Fruit fly (Drosophila melanogaster): Measurements from ENCODE around the gene CG14414.

The CG14414 gene

DNA sequence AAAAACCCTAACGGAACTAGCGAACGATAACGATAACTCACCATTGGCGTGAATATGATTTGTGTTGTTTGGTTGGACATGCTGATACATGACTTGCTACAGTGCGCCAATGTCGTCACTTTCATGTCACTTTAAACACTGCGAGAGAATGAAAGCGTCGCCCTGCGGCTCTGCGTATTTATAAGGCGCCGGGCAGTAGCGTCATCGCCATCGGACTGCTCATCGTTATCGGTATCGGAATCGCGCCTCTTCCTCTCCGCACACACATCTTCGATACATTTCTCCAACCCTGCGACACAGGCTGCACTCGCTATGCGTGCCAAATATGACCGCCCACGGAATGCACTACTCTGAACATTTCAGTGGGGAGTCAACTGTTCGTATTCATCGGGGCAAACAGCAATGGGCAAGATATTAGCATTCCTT lies 22.0 kb downstream of the CG14414 start, which contains the start of gene sbm (continued):
- TF ChIP-seq D19B (GFP tag; optimal IDR thresholded peaks at IDR 0.05) (peak; percentile 18), her (GFP tag; optimal IDR thresholded peaks at IDR 0.05) (peak; percentile 28), Fer3 (tag; optimal IDR thresholded peaks at IDR 0.05) (peak; percentile 10), gce (GFP tag; IDR thresholded peaks at IDR 0.05) (no peak), CG5953 (GFP tag; IDR thresholded peaks at IDR 0.05) (no peak), CG34376 (GFP tag; optimal IDR thresholded peaks at IDR 0.05) (no peak), oc (tag; optimal IDR thresholded peaks at IDR 0.05) (no peak), CG10654 (GFP tag; optimal IDR thresholded peaks at IDR 0.05) (peak; percentile 18), ssp (GFP tag; IDR thresholded peaks at IDR 0.05) (peak; percentile 33; the same call in 1 of the 2 replicates), CG12659 (GFP tag; optimal IDR thresholded peaks at IDR 0.05) (peak; percentile 55), CG12236 (GFP tag; optimal IDR thresholded peaks at IDR 0.05) (no peak), CG17612 (GFP tag; IDR thresholded peaks at IDR 0.05) (no peak), Lim3 (GFP tag; IDR thresholded peaks at IDR 0.05) (no peak), CG8944 (GFP tag; optimal IDR thresholded peaks at IDR 0.05) (peak; percentile 54), amos (GFP tag; IDR thresholded peaks at IDR 0.05; ENCODE audit: partially characterized antibody) (peak; percentile 62; the same call in 1 of the 2 replicates), Max (GFP tag; optimal IDR thresholded peaks at IDR 0.05) (no peak), CG7928 (GFP tag; optimal IDR thresholded peaks at IDR 0.05) (peak; percentile 88), ERR (GFP tag; optimal IDR thresholded peaks at IDR 0.05) (no peak), CG18476 (GFP tag; optimal IDR thresholded peaks at IDR 0.05) (peak; percentile 36), shn (GFP tag; optimal IDR thresholded peaks at IDR 0.05) (peak; percentile 62), CG30431 (GFP tag; optimal IDR thresholded peaks at IDR 0.05) (peak; percentile 34), ase (GFP tag; IDR thresholded peaks at IDR 0.05) (0 out of 3 replicates have a peak, but pooled peaks have one; percentile 58), Ravus (GFP tag; IDR thresholded peaks at IDR 0.05) (no peak), Ets65A (GFP tag) (peak; percentile 95), Bgb (GFP tag; IDR thresholded peaks at IDR 0.05; ENCODE audit: partially characterized antibody) (peak; percentile 75), CG9215 (GFP tag; IDR thresholded peaks at IDR 0.05) (peak; percentile 42; the same call in 1 of the 2 replicates), CG1647 (GFP tag; optimal IDR thresholded peaks at IDR 0.05) (no peak), CG3838 (GFP tag; optimal IDR thresholded peaks at IDR 0.05) (no peak), sqz (GFP tag; optimal IDR thresholded peaks at IDR 0.05) (no peak), ranshi (GFP tag; IDR thresholded peaks at IDR 0.05) (peak; percentile 19; the same call in 1 of the 2 replicates), dan (GFP tag; IDR thresholded peaks at IDR 0.05) (no peak), Trl (optimal IDR thresholded peaks at IDR 0.05) (no peak), Trl (GFP tag; optimal IDR thresholded peaks at IDR 0.05) (peak; percentile 39), CG3065 (GFP tag; optimal IDR thresholded peaks at IDR 0.05) (no peak), CG7786 (GFP tag; optimal IDR thresholded peaks at IDR 0.05) (peak; percentile 60), CG32532 (GFP tag; IDR thresholded peaks at IDR 0.05) (peak; percentile 73), CG18262 (tag; optimal IDR thresholded peaks at IDR 0.05) (no peak), zfh1 (GFP tag; IDR thresholded peaks at IDR 0.05) (peak; percentile 67; the same call in 2 of the 3 replicates), CG11504 (tag; optimal IDR thresholded peaks at IDR 0.05) (peak; percentile 33), Dip3 (GFP tag; optimal IDR thresholded peaks at IDR 0.05) (peak; percentile 37), CG7357 (GFP tag; IDR thresholded peaks at IDR 0.05) (no peak), mam (GFP tag; optimal IDR thresholded peaks at IDR 0.05) (peak; percentile 63), CG4404 (GFP tag; IDR thresholded peaks at IDR 0.05) (no peak), br (optimal IDR thresholded peaks at IDR 0.05) (no peak), gcm2 (GFP tag; optimal IDR thresholded peaks at IDR 0.05) (no peak), CG30020 (tag; optimal IDR thresholded peaks at IDR 0.05) (no peak), H2.0 (GFP tag; IDR thresholded peaks at IDR 0.05) (peak; percentile 39), CG8765 (GFP tag; IDR thresholded peaks at IDR 0.05) (no peak), PHDP (tag; optimal IDR thresholded peaks at IDR 0.05) (no peak), gem (tag; optimal IDR thresholded peaks at IDR 0.05) (peak; percentile 31), tgo (GFP tag; IDR thresholded peaks at IDR 0.05) (peak; percentile 50; the same call in 1 of the 3 replicates), Oli (tag; optimal IDR thresholded peaks at IDR 0.05) (peak; percentile 22), CG4820 (GFP tag; optimal IDR thresholded peaks at IDR 0.05) (peak; percentile 3)

All from whole organism, embryonic.